Worm (Caenorhabditis elegans) whole organism, midembryonic: ENCODE results near the gene F21C10.13.
"Not testable (repeated sequence)": the region's sequence is repeated elsewhere in the genome, so short reads cannot be mapped to it uniquely, and the experiment has no call there.

ENCODE experiments used
- flt-1 ChIP-seq: fragments of 200-800 bp; sonication (Bioruptor generic); IDR thresholded peaks from 2 replicates; pipeline ENCODE4 v1.3.6; 2022; ENCODE audit warnings: missing genetic modification characterization, missing compliant biosample characterization
- klf-2 ChIP-seq: fragments of 200-800 bp; sonication (Bioruptor generic); conservative IDR thresholded peaks from 2 replicates; pipeline ENCODE4 v1.3.6; 2022; ENCODE audit warnings: missing genetic modification reagents, missing genetic modification characterization, missing compliant biosample characterization
- ref-1 ChIP-seq: fragments of 200-800 bp; sonication (Bioruptor generic); conservative IDR thresholded peaks from 2 replicates; pipeline ENCODE4 v1.3.6; 2022; ENCODE audit warnings: missing genetic modification reagents, missing genetic modification characterization, missing compliant biosample characterization
- tab-1 ChIP-seq: fragments of 200-800 bp; sonication (Bioruptor generic); IDR thresholded peaks from 2 replicates; pipeline ENCODE4 v1.3.6; 2022; ENCODE audit warnings: missing genetic modification characterization, missing compliant biosample characterization
- ztf-23 ChIP-seq: fragments of 200-800 bp; sonication (Bioruptor generic); IDR thresholded peaks from 2 replicates; pipeline ENCODE4 v1.3.6; 2022; ENCODE audit warnings: missing genetic modification reagents, missing genetic modification characterization, missing compliant biosample characterization

- not testable (repeated sequence) for TF ChIP-seq ref-1 (GFP tag; lab: Robert Waterston, UW); ztf-23; klf-2 (GFP tag; lab: Robert Waterston, UW); flt-1 (GFP tag; lab: Robert Waterston, UW)
- 0 out of 2 replicates have a peak, but pooled peaks have one; percentile 8 for TF ChIP-seq tab-1 (GFP tag; lab: Robert Waterston, UW)
Measured at ce11 chrV:9090824-9091798, 31.0 kb upstream of the F21C10.13 start.
